Worm (Caenorhabditis elegans) whole organism, L1 larva: ENCODE measurements around the gene fbxb-107.

Experiments
- aly-2 ChIP-seq: fragments of 150-350 bp; optimal IDR thresholded peaks from 2 replicates; lab custom pipeline; 2014; ENCODE audit warnings: missing biosample characterization, missing genetic modification characterization
- blmp-1 ChIP-seq: fragments of 150-350 bp; optimal IDR thresholded peaks from 2 replicates; lab custom pipeline; 2014; ENCODE audit warnings: missing biosample characterization, missing genetic modification characterization
- elt-2 ChIP-seq: sonication (generic microtip); optimal IDR thresholded peaks from 2 replicates; lab custom pipeline; 2016; ENCODE audit warnings: missing genetic modification characterization, mild to moderate bottlenecking, inconsistent platforms, missing compliant biosample characterization, missing genetic modification reagents
- fkh-10 ChIP-seq: sonication (generic microtip); optimal IDR thresholded peaks from 2 replicates; lab custom pipeline; 2017; ENCODE audit warnings: missing biosample characterization, missing genetic modification reagents, missing genetic modification characterization
- jun-1 ChIP-seq: fragments of 150-350 bp; optimal IDR thresholded peaks from 2 replicates; lab custom pipeline; 2014; ENCODE audit warnings: missing biosample characterization, missing genetic modification reagents, missing genetic modification characterization
- lin-15B ChIP-seq: fragments of 150-350 bp; sonication (generic microtip); optimal IDR thresholded peaks from 3 replicates; lab custom pipeline; 2014; ENCODE audit warnings: missing biosample characterization, missing genetic modification characterization
- nhr-28 ChIP-seq: fragments of 150-350 bp; optimal IDR thresholded peaks from 2 replicates; lab custom pipeline; 2014; ENCODE audit warnings: missing biosample characterization, missing genetic modification characterization
- pag-3 ChIP-seq: sonication (generic microtip); optimal IDR thresholded peaks from 2 replicates; lab custom pipeline; 2017; ENCODE audit warnings: missing genetic modification characterization, mild to moderate bottlenecking, missing compliant biosample characterization, antibody characterized with exemption, borderline replicate concordance; ENCODE audit not compliant: insufficient read depth

DNA sequence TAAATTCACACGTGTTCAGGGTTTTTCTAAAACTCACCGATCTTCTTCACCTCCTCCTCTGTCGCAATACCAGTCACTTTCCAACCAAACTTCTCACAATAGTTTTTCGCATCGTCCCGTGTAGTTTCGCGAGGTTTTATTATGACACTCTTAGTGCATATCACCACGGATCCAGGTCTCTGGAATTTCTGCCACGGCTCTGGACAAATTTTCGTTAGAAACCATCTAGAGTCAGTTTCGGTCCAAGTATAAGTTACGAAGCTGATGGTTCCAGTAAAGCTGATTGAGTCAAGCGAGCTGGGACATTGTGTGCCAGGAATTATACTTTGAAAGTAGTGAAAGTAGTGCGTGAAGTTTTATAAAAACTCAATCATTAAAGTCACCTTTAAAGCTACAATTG, 2.2 kb upstream of the fbxb-107 start:
- no peak for TF ChIP-seq nhr-28 (tag; lab: Kevin White, UChicago)
- TF ChIP-seq fkh-10 (GFP tag; lab: Kevin White, UChicago) = no peak
- TF ChIP-seq blmp-1 (tag; lab: Kevin White, UChicago) = no peak
- TF ChIP-seq elt-2 (tag; lab: Kevin White, UChicago) = no peak
- TF ChIP-seq aly-2 = no peak
- TF ChIP-seq jun-1 (tag; lab: Kevin White, UChicago) = no peak
- TF ChIP-seq lin-15B (tag; lab: Kevin White, UChicago) = no peak
- TF ChIP-seq pag-3 (tag; lab: Kevin White, UChicago) = no peak
